Fruit fly (Drosophila melanogaster) whole organism, wandering third instar larva: ENCODE data around the gene UQCR-14L.

ENCODE experiments used
- Abd-B ChIP-seq: fragments of >200 bp; optimal IDR thresholded peaks from 2 replicates; lab custom pipeline; 2017; ENCODE audit warnings: missing biosample characterization, missing genetic modification characterization
- CG32264 ChIP-seq: fragments of 200-800 bp; sonication (Bioruptor generic); optimal IDR thresholded peaks from 2 replicates; lab custom pipeline; 2016; ENCODE audit warnings: missing biosample characterization, missing genetic modification characterization
- CG9705 ChIP-seq: fragments of 200-800 bp; sonication (Bioruptor generic); optimal IDR thresholded peaks from 2 replicates; lab custom pipeline; 2018; ENCODE audit warnings: missing biosample characterization, mild to moderate bottlenecking, missing genetic modification characterization
- CrebA ChIP-seq: fragments of 200-800 bp; sonication (Bioruptor generic); optimal IDR thresholded peaks from 2 replicates; lab custom pipeline; 2016; ENCODE audit warnings: missing biosample characterization, mild to moderate bottlenecking, missing genetic modification characterization, borderline replicate concordance
- Dfd ChIP-seq: fragments of >200 bp; optimal IDR thresholded peaks from 2 replicates; lab custom pipeline; 2017; ENCODE audit warnings: missing biosample characterization, missing genetic modification characterization
- Dif ChIP-seq: fragments of 200-275, 200-300 bp; sonication (Bioruptor generic); optimal IDR thresholded peaks from 2 replicates; lab custom pipeline; 2018; ENCODE audit warnings: missing biosample characterization, missing genetic modification characterization; ENCODE audit not compliant: partially characterized antibody
- GATAd ChIP-seq: sonication (Bioruptor generic); optimal IDR thresholded peaks from 2 replicates; lab custom pipeline; 2016; ENCODE audit warnings: missing biosample characterization, missing genetic modification characterization
- HLH106 ChIP-seq: fragments of 200-800 bp; optimal IDR thresholded peaks from 3 replicates; lab custom pipeline; 2019; ENCODE audit warnings: missing biosample characterization, mild to moderate bottlenecking, missing genetic modification characterization, moderate library complexity
- Hnf4 ChIP-seq: fragments of 200-800 bp; sonication (Bioruptor generic); optimal IDR thresholded peaks from 2 replicates; lab custom pipeline; 2016; ENCODE audit warnings: missing biosample characterization, mild to moderate bottlenecking, missing genetic modification characterization
- Hr83 ChIP-seq: fragments of 200-300 bp; sonication (Bioruptor generic); optimal IDR thresholded peaks from 2 replicates; lab custom pipeline; 2016; ENCODE audit warnings: missing biosample characterization, mild to moderate bottlenecking, missing genetic modification characterization, moderate library complexity; ENCODE audit not compliant: poor library complexity, severe bottlenecking
- Jra ChIP-seq: sonication (Bioruptor generic); optimal IDR thresholded peaks from 2 replicates; lab custom pipeline; 2016; ENCODE audit warnings: missing biosample characterization, missing genetic modification characterization
- N ChIP-seq: fragments of >200 bp; optimal IDR thresholded peaks from 2 replicates; lab custom pipeline; 2018; ENCODE audit warnings: missing biosample characterization, missing external identifiers, missing genetic modification characterization
- OdsH ChIP-seq: fragments of 200-800 bp; sonication (Bioruptor generic); optimal IDR thresholded peaks from 2 replicates; lab custom pipeline; 2016; ENCODE audit warnings: missing biosample characterization, mild to moderate bottlenecking, missing genetic modification characterization
- Rel ChIP-seq, 2 experiments: fragments of 200-800 bp; sonication (Bioruptor generic) in 1 of 2; optimal IDR thresholded peaks; 2 replicates in 1 of 2; 3 replicates in 1 of 2; lab custom pipeline; 2016 to 2019; ENCODE audit warnings: mild to moderate bottlenecking in 2 of 2, missing biosample characterization in 2 of 2, missing genetic modification characterization in 2 of 2, moderate library complexity in 1 of 2
- Sp1 ChIP-seq: fragments of 200-800 bp; sonication (Bioruptor generic); optimal IDR thresholded peaks from 3 replicates; lab custom pipeline; 2019; ENCODE audit warnings: missing biosample characterization, mild to moderate bottlenecking, missing genetic modification characterization, moderate library complexity
- br ChIP-seq: fragments of 200-800 bp; sonication (Bioruptor generic); optimal IDR thresholded peaks from 2 replicates; lab custom pipeline; 2016; ENCODE audit warnings: missing biosample characterization, missing genetic modification characterization
- brk ChIP-seq: fragments of 200-800 bp; sonication (Bioruptor generic); optimal IDR thresholded peaks from 2 replicates; lab custom pipeline; 2016; ENCODE audit warnings: missing biosample characterization, mild to moderate bottlenecking, missing genetic modification characterization
- dl ChIP-seq, 2 experiments: fragments of 175-275, 200-275 bp in 1 of 2; fragments of 200-275 bp in 1 of 2; sonication (Bioruptor generic); optimal IDR thresholded peaks; lab custom pipeline; 2018; ENCODE audit warnings: mild to moderate bottlenecking in 2 of 2, missing biosample characterization in 2 of 2, missing genetic modification characterization in 2 of 2, moderate library complexity in 2 of 2; ENCODE audit not compliant: partially characterized antibody in 2 of 2, insufficient read depth in 1 of 2
- dmrt93B ChIP-seq: fragments of 200-800 bp; sonication (Bioruptor generic); optimal IDR thresholded peaks from 2 replicates; lab custom pipeline; 2018; ENCODE audit warnings: missing biosample characterization, mild to moderate bottlenecking, missing genetic modification characterization
- dsf ChIP-seq: sonication (Bioruptor generic); optimal IDR thresholded peaks from 2 replicates; lab custom pipeline; 2016; ENCODE audit warnings: missing biosample characterization, missing genetic modification characterization, borderline replicate concordance
- ey ChIP-seq: fragments of 200-800 bp; sonication (Bioruptor generic); optimal IDR thresholded peaks from 2 replicates; lab custom pipeline; 2016; ENCODE audit warnings: missing biosample characterization, missing genetic modification characterization
- foxo ChIP-seq, 2 experiments: fragments of 200-800 bp; sonication (Bioruptor generic); optimal IDR thresholded peaks; 2 replicates in 1 of 2; 3 replicates in 1 of 2; lab custom pipeline; 2016 to 2017; ENCODE audit warnings: missing biosample characterization in 2 of 2, missing genetic modification characterization in 2 of 2
- fru ChIP-seq: fragments of 200-800 bp; sonication (Bioruptor generic); optimal IDR thresholded peaks from 3 replicates; lab custom pipeline; 2016; ENCODE audit warnings: missing biosample characterization, mild to moderate bottlenecking, missing genetic modification characterization
- h ChIP-seq: fragments of 200-800 bp; sonication (Bioruptor generic); optimal IDR thresholded peaks from 3 replicates; lab custom pipeline; 2016; ENCODE audit warnings: missing biosample characterization, mild to moderate bottlenecking, missing genetic modification characterization
- jim ChIP-seq: fragments of 175-275, 200-325 bp; sonication (Bioruptor generic); optimal IDR thresholded peaks from 2 replicates; lab custom pipeline; 2016; ENCODE audit warnings: missing biosample characterization, mild to moderate bottlenecking, missing genetic modification characterization
- lola ChIP-seq: fragments of >200 bp; optimal IDR thresholded peaks from 2 replicates; lab custom pipeline; 2017; ENCODE audit warnings: missing biosample characterization, missing genetic modification characterization
- pan ChIP-seq: fragments of >200 bp; optimal IDR thresholded peaks from 2 replicates; lab custom pipeline; 2017
- psq ChIP-seq: fragments of 200-800 bp; sonication (Bioruptor generic); optimal IDR thresholded peaks from 3 replicates; lab custom pipeline; 2017; ENCODE audit warnings: missing biosample characterization, mild to moderate bottlenecking, missing genetic modification characterization, moderate library complexity
- rgr ChIP-seq: fragments of 200-800 bp; sonication (Bioruptor generic); optimal IDR thresholded peaks from 3 replicates; lab custom pipeline; 2016; ENCODE audit warnings: missing biosample characterization, mild to moderate bottlenecking, missing genetic modification characterization
- sage ChIP-seq: fragments of 200-800 bp; sonication (Bioruptor generic); optimal IDR thresholded peaks from 2 replicates; lab custom pipeline; 2016; ENCODE audit warnings: missing biosample characterization, mild to moderate bottlenecking, missing genetic modification characterization
- sv ChIP-seq: fragments of 200-800 bp; sonication (Bioruptor generic); optimal IDR thresholded peaks from 3 replicates; lab custom pipeline; 2016; ENCODE audit warnings: missing biosample characterization, missing genetic modification characterization
- tai ChIP-seq: sonication (Bioruptor generic); optimal IDR thresholded peaks from 2 replicates; lab custom pipeline; 2016; ENCODE audit warnings: missing biosample characterization, missing genetic modification characterization
- usp ChIP-seq: fragments of >200 bp; optimal IDR thresholded peaks from 2 replicates; lab custom pipeline; 2017; ENCODE audit warnings: missing biosample characterization, missing genetic modification characterization
- woc ChIP-seq: sonication (Bioruptor generic); optimal IDR thresholded peaks from 2 replicates; lab custom pipeline; 2016; ENCODE audit warnings: missing biosample characterization, mild to moderate bottlenecking, missing genetic modification characterization

Gene UQCR-14L

DNA sequence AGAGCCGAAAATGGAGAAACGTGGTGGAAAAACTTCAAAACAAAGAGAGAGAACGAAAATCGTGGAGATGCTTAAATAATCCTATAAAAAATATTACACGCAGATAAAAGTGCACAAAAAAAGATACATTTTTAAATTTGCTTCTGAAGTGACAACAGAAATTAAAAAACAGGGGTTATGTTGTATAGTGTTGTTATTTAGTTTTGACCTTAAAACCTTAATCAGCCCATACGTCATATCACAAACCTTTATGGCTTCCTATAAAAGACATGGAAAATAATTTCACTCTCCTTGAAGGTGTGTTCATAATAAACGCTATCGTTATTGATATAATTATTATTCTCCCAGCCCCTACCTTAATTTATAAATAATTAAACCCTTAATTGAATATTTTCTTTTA is 33.3 kb downstream of the UQCR-14L start:
- TF ChIP-seq Abd-B (GFP tag; lab: Kevin White, UChicago) (no peak), CG9705 (GFP tag; lab: Kevin White, UChicago) (no peak), tai (no peak), GATAd (no peak), sv (GFP tag; lab: Kevin White, UChicago) (peak; percentile 18), CG32264 (GFP tag; lab: Kevin White, UChicago) (no peak), Hr83 (GFP tag; lab: Kevin White, UChicago) (no peak), HLH106 (tag; lab: Kevin White, UChicago) (no peak), N (GFP tag; lab: Kevin White, UChicago) (no peak), Sp1 (GFP tag; lab: Kevin White, UChicago) (no peak), dsf (no peak), pan (no peak), foxo (GFP tag; optimal IDR thresholded peaks at IDR 0.05; lab: Kevin White, UChicago) (peak in 1 of 2 experiments; percentile 12), jim (GFP tag; lab: Kevin White, UChicago) (no peak), Rel (GFP tag; optimal IDR thresholded peaks at IDR 0.05; lab: Kevin White, UChicago) (no peak), Rel (tag; optimal IDR thresholded peaks at IDR 0.05; lab: Kevin White, UChicago) (no peak), usp (GFP tag; lab: Kevin White, UChicago) (no peak), dl (GFP tag; optimal IDR thresholded peaks at IDR 0.05; lab: Kevin White, UChicago; ENCODE audit: insufficient read depth in 1 of 2, partially characterized antibody in 2 of 2) (no peak), br (GFP tag; lab: Kevin White, UChicago) (no peak), sage (GFP tag; lab: Kevin White, UChicago) (no peak), fru (GFP tag; lab: Kevin White, UChicago) (no peak), Jra (GFP tag; lab: Kevin White, UChicago) (peak; percentile 14), ey (no peak), psq (GFP tag; lab: Kevin White, UChicago) (no peak), woc (no peak), rgr (GFP tag; lab: Kevin White, UChicago) (peak; percentile 23), CrebA (GFP tag; lab: Kevin White, UChicago) (no peak), OdsH (GFP tag; lab: Kevin White, UChicago) (peak; percentile 16), Dfd (GFP tag; lab: Kevin White, UChicago) (no peak)

DNA sequence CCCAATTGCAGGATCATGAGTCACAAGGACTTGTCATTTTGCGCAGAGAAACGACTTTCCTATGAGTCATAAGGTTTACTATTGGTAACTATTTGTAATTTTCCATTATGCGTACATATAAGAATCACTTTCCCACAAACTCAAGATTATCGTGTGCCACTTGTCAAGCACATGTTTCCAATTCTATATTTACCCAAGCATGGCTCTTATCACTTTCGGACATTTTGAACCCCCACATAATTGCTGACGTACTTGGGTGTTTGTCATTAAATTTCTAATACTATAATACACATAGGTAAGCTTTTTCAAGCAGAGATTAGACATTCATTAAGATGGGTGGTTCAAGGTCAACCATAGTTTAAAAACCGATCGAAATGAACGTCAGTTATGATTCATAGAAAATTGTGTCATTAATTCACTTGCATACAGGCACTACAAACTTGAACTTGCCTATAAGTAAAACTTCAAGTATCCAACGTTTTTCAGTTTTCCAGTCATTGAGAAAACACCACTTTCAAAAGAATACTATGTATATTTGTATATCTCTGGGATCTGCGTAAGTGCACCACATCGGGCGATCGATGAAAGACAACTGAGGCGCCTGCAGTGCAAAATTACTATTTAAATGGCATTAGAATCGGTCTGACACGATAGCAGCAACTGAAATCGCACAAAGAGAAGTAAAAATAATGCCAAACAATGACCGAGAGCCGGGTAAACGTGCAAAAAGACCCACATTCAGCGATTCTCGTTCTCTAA is 34.0 kb downstream of the UQCR-14L start:
- TF ChIP-seq dl (GFP tag; optimal IDR thresholded peaks at IDR 0.05; lab: Kevin White, UChicago; ENCODE audit: insufficient read depth in 1 of 2, partially characterized antibody in 2 of 2) (no peak), foxo (GFP tag; optimal IDR thresholded peaks at IDR 0.05; lab: Kevin White, UChicago) (no peak), Hr83 (GFP tag; lab: Kevin White, UChicago) (no peak), Sp1 (GFP tag; lab: Kevin White, UChicago) (no peak), brk (GFP tag; lab: Kevin White, UChicago) (no peak), sage (GFP tag; lab: Kevin White, UChicago) (no peak), OdsH (GFP tag; lab: Kevin White, UChicago) (no peak)

DNA sequence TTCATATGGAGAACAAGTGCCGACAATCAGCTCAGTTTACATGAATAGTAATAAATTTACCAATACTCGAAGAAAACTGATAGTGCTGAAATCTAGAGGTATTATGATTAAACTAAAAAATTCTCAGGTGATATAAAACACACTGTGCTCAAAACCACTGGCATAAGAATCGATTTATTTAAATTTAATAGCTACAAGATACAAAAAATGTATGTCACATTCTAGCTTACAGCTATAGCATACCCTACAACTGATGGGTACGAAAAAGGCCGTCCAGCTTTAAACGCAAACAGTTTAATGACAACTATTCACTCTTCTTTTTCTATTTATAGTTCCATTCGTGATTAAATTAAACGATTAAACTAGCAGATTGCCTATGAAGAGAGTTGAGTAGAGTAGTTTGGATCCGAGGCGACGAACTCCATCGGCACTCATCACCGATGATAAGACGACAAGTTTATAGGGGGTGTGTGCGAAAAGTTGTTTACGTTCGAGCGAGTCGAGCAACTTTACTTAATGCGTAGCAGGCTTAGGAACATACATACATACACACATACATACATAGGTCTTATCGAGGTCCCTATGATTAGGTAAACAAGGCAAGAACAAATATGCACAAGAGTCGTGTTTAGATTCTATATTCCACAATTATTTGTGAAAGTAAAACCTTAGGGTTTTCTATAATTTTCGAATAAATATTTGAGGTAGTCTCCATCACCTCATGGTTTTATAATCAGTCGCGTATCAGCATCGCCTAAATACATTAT is 35.1 kb downstream of the UQCR-14L start:
- TF ChIP-seq CG32264 (GFP tag; lab: Kevin White, UChicago) = no peak
- peak; percentile 8 for TF ChIP-seq ey
- TF ChIP-seq Jra (GFP tag; lab: Kevin White, UChicago) = no peak
- no peak for TF ChIP-seq usp (GFP tag; lab: Kevin White, UChicago)
- no peak for TF ChIP-seq Rel (GFP tag; optimal IDR thresholded peaks at IDR 0.05; lab: Kevin White, UChicago)
- TF ChIP-seq Rel (tag; optimal IDR thresholded peaks at IDR 0.05; lab: Kevin White, UChicago) = no peak
- TF ChIP-seq rgr (GFP tag; lab: Kevin White, UChicago) = peak; percentile 4
- peak; percentile 7 for TF ChIP-seq fru (GFP tag; lab: Kevin White, UChicago)
- no peak for TF ChIP-seq dmrt93B (GFP tag; lab: Kevin White, UChicago)
- TF ChIP-seq tai = peak; percentile 12
- no peak for TF ChIP-seq Hnf4
- TF ChIP-seq sv (GFP tag; lab: Kevin White, UChicago) = peak; percentile 54
- no peak for TF ChIP-seq Dif (GFP tag; lab: Kevin White, UChicago)
- TF ChIP-seq woc = no peak
- TF ChIP-seq GATAd = no peak
- TF ChIP-seq jim (GFP tag; lab: Kevin White, UChicago) = no peak
- peak in 1 of 2 experiments; percentile 26 for TF ChIP-seq foxo (GFP tag; optimal IDR thresholded peaks at IDR 0.05; lab: Kevin White, UChicago)
- no peak for TF ChIP-seq dsf
- TF ChIP-seq lola (GFP tag; lab: Kevin White, UChicago) = no peak
- TF ChIP-seq Hr83 (GFP tag; lab: Kevin White, UChicago) = peak; percentile 32
- no peak for TF ChIP-seq h (GFP tag; lab: Kevin White, UChicago)
